Worm (Caenorhabditis elegans): ENCODE results near the gene F17C11.6.

The F17C11.6 gene

ce11 chrV:10940571-10940991, 14.3 kb upstream of the F17C11.6 start (continued):
- TF ChIP-seq lin-15B (tag; optimal IDR thresholded peaks at IDR 0.05) (no peak), sox-4 (tag; optimal IDR thresholded peaks at IDR 0.05) (no peak), pax-3 (tag; optimal IDR thresholded peaks at IDR 0.05) (no peak), sptf-1 (tag; optimal IDR thresholded peaks at IDR 0.05) (no peak), nhr-237 (tag; optimal IDR thresholded peaks at IDR 0.05) (no peak), snu-23 (GFP tag; optimal IDR thresholded peaks at IDR 0.05) (peak; percentile 78), efl-3 (GFP tag; optimal IDR thresholded peaks at IDR 0.05) (no peak), ztf-4 (tag; optimal IDR thresholded peaks at IDR 0.05) (peak; percentile 16)

- TF ChIP-seq nhr-76 (tag; optimal IDR thresholded peaks at IDR 0.05) (no peak), C34B4.2 (tag; optimal IDR thresholded peaks at IDR 0.05) (no peak), fkh-4 (tag; optimal IDR thresholded peaks at IDR 0.05; ENCODE audit: borderline replicate concordance) (no peak)
These were observed 13.8 kb upstream of the F17C11.6 start, which contains the start of gene F17C11.26 for ce11 chrV:10941150-10941549. Gene F17C11.26 (plus strand): TSS chrV:10941450.

DNA sequence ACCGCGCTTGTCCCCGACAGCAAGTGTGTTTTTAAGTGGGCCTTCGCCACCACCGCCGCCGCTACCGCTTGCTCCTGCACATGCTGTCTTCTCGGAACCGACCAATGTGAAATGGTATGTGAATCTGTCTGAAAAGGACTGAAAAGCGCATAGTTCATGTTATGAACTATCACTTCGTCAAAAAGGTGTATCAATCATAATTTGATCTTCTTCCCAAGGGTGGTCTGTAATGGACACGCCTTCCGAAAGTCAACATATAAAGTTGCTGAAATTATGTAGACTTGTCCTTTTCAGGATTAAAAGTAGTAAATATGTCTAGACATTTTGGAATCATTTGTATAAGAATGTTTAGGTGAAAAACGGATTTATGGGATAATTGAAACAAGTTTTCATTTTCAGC, 12.8 kb upstream of the F17C11.6 start, which contains the start of gene zip-9:
TSS of gene zip-9 (plus strand) at position 301 of the 400 bp plus-strand sequence.
- TF ChIP-seq ztf-4 (tag; optimal IDR thresholded peaks at IDR 0.05) (no peak), efl-1 (optimal IDR thresholded peaks at IDR 0.05) (no peak), efl-1 (GFP tag; optimal IDR thresholded peaks at IDR 0.05 in 1 of 2) (peak in 1 of 2 experiments; percentile 20), snu-23 (GFP tag; optimal IDR thresholded peaks at IDR 0.05) (no peak), hpl-2 (GFP tag; optimal IDR thresholded peaks at IDR 0.05) (no peak)

DNA sequence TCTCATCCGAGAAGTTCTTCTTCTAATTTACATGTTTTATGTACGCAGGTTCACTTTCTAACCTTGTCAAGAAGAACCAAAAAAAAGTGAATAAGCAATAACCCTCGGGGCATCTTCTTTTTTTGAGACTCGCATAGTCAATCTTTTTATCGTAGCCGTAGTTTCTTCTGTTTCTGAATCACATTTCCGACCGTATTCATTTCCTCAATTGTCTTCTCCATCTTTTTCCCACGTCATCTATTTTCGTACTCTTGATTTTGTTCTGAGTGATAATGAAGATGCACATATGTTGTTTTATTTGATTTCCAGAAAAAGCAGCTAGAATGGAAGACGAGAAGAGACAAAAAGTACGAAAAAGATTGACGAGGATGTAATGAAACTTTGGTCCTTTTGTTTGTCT, 10.0 kb upstream of the F17C11.6 start:
- TF ChIP-seq ceh-88 (GFP tag; IDR thresholded peaks at IDR 0.05), result no peak
- TF ChIP-seq lin-14 (GFP tag; optimal IDR thresholded peaks at IDR 0.05), result peak; percentile 57
- TF ChIP-seq ces-1 (GFP tag; optimal IDR thresholded peaks at IDR 0.05), result peak; percentile 5
- TF ChIP-seq lsy-2 (tag; optimal IDR thresholded peaks at IDR 0.05), result peak in 1 of 2 experiments; percentile 24
- no peak for TF ChIP-seq ama-1 (optimal IDR thresholded peaks at IDR 0.05)
- TF ChIP-seq jun-1 (tag; optimal IDR thresholded peaks at IDR 0.05), result no peak
- TF ChIP-seq fkh-10 (GFP tag; optimal IDR thresholded peaks at IDR 0.05), result peak; percentile 82

ce11 chrV:10947210-10947609, 7.7 kb upstream of the F17C11.6 start:
- TF ChIP-seq ceh-8 (GFP tag; optimal IDR thresholded peaks at IDR 0.05), result peak; percentile 67
- TF ChIP-seq dpl-1 (GFP tag; optimal IDR thresholded peaks at IDR 0.05), result no peak
- TF ChIP-seq sox-4 (tag; optimal IDR thresholded peaks at IDR 0.05), result no peak
- peak; percentile 33 for TF ChIP-seq fkh-10 (GFP tag; optimal IDR thresholded peaks at IDR 0.05)
- no peak for TF ChIP-seq nhr-20 (tag; optimal IDR thresholded peaks at IDR 0.05)
- TF ChIP-seq pqm-1 (tag; optimal IDR thresholded peaks at IDR 0.05), result no peak
- TF ChIP-seq tlp-1 (tag; optimal IDR thresholded peaks at IDR 0.05), result no peak
- TF ChIP-seq fkh-8 (tag; optimal IDR thresholded peaks at IDR 0.05), result peak; percentile 64
- TF ChIP-seq fkh-4 (tag; optimal IDR thresholded peaks at IDR 0.05; ENCODE audit: borderline replicate concordance), result no peak
- no peak for TF ChIP-seq lin-14 (GFP tag; optimal IDR thresholded peaks at IDR 0.05)
- TF ChIP-seq nhr-47 (tag; optimal IDR thresholded peaks at IDR 0.05), result peak; percentile 38
- TF ChIP-seq lin-15B (tag; optimal IDR thresholded peaks at IDR 0.05), result no peak
- no peak for TF ChIP-seq vab-15 (tag; optimal IDR thresholded peaks at IDR 0.05)
- TF ChIP-seq blmp-1 (tag; optimal IDR thresholded peaks at IDR 0.05), result no peak
- peak; percentile 55 for TF ChIP-seq nhr-71 (tag; optimal IDR thresholded peaks at IDR 0.05)
- TF ChIP-seq unc-62 (GFP tag; optimal IDR thresholded peaks at IDR 0.05), result no peak
- no peak for TF ChIP-seq mep-1 (tag; optimal IDR thresholded peaks at IDR 0.05)
- no peak for TF ChIP-seq aly-2 (tag; optimal IDR thresholded peaks at IDR 0.05)
- no peak for TF ChIP-seq tbx-2 (tag; optimal IDR thresholded peaks at IDR 0.05)
- no peak for TF ChIP-seq ceh-88 (GFP tag; IDR thresholded peaks at IDR 0.05)

Data from whole organism, L1 larva.